Worm (Caenorhabditis elegans) whole organism, mixed stage, embryonic: ENCODE measurements around the gene K05F6.12.

ENCODE experiments used
- M03D4.4 ChIP-seq: sonication (generic microtip); optimal IDR thresholded peaks from 2 replicates; lab custom pipeline; 2017; ENCODE audit warnings: mild to moderate bottlenecking, missing genetic modification characterization, missing compliant biosample characterization
- bed-3 ChIP-seq: fragments of 200-800 bp; sonication (Bioruptor generic); optimal IDR thresholded peaks from 3 replicates; lab custom pipeline; 2018; ENCODE audit warnings: mild to moderate bottlenecking, missing genetic modification characterization, moderate library complexity, missing compliant biosample characterization
- blmp-1 ChIP-seq: fragments of 150-350 bp; optimal IDR thresholded peaks from 2 replicates; lab custom pipeline; 2014; ENCODE audit warnings: missing biosample characterization, missing genetic modification characterization
- ceh-39 ChIP-seq: fragments of 150-350 bp; optimal IDR thresholded peaks from 2 replicates; lab custom pipeline; 2014; ENCODE audit warnings: missing biosample characterization, missing genetic modification characterization
- ceh-43 ChIP-seq: fragments of 200-800 bp; sonication (Bioruptor generic); optimal IDR thresholded peaks from 2 replicates; lab custom pipeline; 2018; ENCODE audit warnings: mild to moderate bottlenecking, missing genetic modification characterization, moderate library complexity, missing compliant biosample characterization
- ceh-83 ChIP-seq: fragments of 200-800 bp; sonication (Bioruptor generic); optimal IDR thresholded peaks from 2 replicates; lab custom pipeline; 2018; ENCODE audit warnings: mild to moderate bottlenecking, missing genetic modification characterization, missing compliant biosample characterization
- ces-1 ChIP-seq: fragments of 150-350 bp; optimal IDR thresholded peaks from 2 replicates; lab custom pipeline; 2014; ENCODE audit warnings: missing biosample characterization, missing genetic modification reagents, missing genetic modification characterization
- cnd-1 ChIP-seq: fragments of 200-800 bp; sonication (Bioruptor generic); optimal IDR thresholded peaks from 2 replicates; lab custom pipeline; 2018; ENCODE audit warnings: mild to moderate bottlenecking, missing genetic modification characterization, missing compliant biosample characterization
- drap-1 ChIP-seq: fragments of 200-800 bp; sonication (Bioruptor generic); optimal IDR thresholded peaks from 3 replicates; lab custom pipeline; 2018; ENCODE audit warnings: mild to moderate bottlenecking, missing genetic modification characterization, missing compliant biosample characterization
- elt-1 ChIP-seq: sonication (generic microtip); optimal IDR thresholded peaks from 2 replicates; lab custom pipeline; 2017; ENCODE audit warnings: missing genetic modification characterization, mild to moderate bottlenecking, missing compliant biosample characterization, antibody characterized with exemption, moderate library complexity, borderline replicate concordance; ENCODE audit not compliant: insufficient read depth
- elt-3 ChIP-seq: fragments of 150-350 bp; optimal IDR thresholded peaks from 2 replicates; lab custom pipeline; 2014; ENCODE audit warnings: missing biosample characterization, missing genetic modification characterization
- flh-1 ChIP-seq: fragments of 200-800 bp; sonication (Bioruptor generic); optimal IDR thresholded peaks from 2 replicates; lab custom pipeline; 2018; ENCODE audit warnings: mild to moderate bottlenecking, missing genetic modification characterization, moderate library complexity, missing compliant biosample characterization
- ham-2 ChIP-seq: fragments of 200-800 bp; sonication (Bioruptor generic); optimal IDR thresholded peaks from 2 replicates; lab custom pipeline; 2018; ENCODE audit warnings: mild to moderate bottlenecking, missing genetic modification characterization, missing compliant biosample characterization
- hlh-1 ChIP-seq: fragments of 150-350 bp; optimal IDR thresholded peaks from 2 replicates; lab custom pipeline; 2014; ENCODE audit warnings: missing biosample characterization, missing genetic modification reagents, missing genetic modification characterization
- lin-13 ChIP-seq: fragments of 150-350 bp; optimal IDR thresholded peaks from 2 replicates; lab custom pipeline; 2014; ENCODE audit warnings: missing biosample characterization, missing genetic modification characterization
- lin-32 ChIP-seq: fragments of 200-800 bp; sonication (Bioruptor generic); optimal IDR thresholded peaks from 2 replicates; lab custom pipeline; 2018; ENCODE audit warnings: mild to moderate bottlenecking, missing genetic modification characterization, missing compliant biosample characterization
- lsy-2 ChIP-seq: fragments of 150-350 bp; optimal IDR thresholded peaks from 2 replicates; lab custom pipeline; 2014; ENCODE audit warnings: missing biosample characterization, missing genetic modification characterization
- mab-5 ChIP-seq: fragments of 150-350 bp; optimal IDR thresholded peaks from 2 replicates; lab custom pipeline; 2014; ENCODE audit warnings: missing biosample characterization, missing genetic modification characterization
- mep-1 ChIP-seq: fragments of 150-350 bp; optimal IDR thresholded peaks from 2 replicates; lab custom pipeline; 2017; ENCODE audit warnings: missing biosample characterization, missing genetic modification reagents, missing genetic modification characterization, inconsistent platforms
- mls-2 ChIP-seq: sonication (generic microtip); optimal IDR thresholded peaks from 2 replicates; lab custom pipeline; 2016; ENCODE audit warnings: mild to moderate bottlenecking, missing genetic modification characterization, moderate library complexity, missing compliant biosample characterization
- nhr-12 ChIP-seq: fragments of 150-350 bp; optimal IDR thresholded peaks from 2 replicates; lab custom pipeline; 2014; ENCODE audit warnings: missing biosample characterization, missing genetic modification characterization
- nhr-2 ChIP-seq: fragments of 150-350 bp; optimal IDR thresholded peaks from 2 replicates; lab custom pipeline; 2014; ENCODE audit warnings: missing biosample characterization, missing genetic modification characterization
- nhr-237 ChIP-seq: fragments of 150-350 bp; optimal IDR thresholded peaks from 2 replicates; lab custom pipeline; 2014; ENCODE audit warnings: missing biosample characterization, missing genetic modification characterization
- nhr-28 ChIP-seq: fragments of 150-350 bp; optimal IDR thresholded peaks from 2 replicates; lab custom pipeline; 2014; ENCODE audit warnings: missing biosample characterization, missing genetic modification characterization
- nhr-76 ChIP-seq: sonication (generic microtip); optimal IDR thresholded peaks from 2 replicates; lab custom pipeline; 2017; ENCODE audit warnings: missing biosample characterization, missing genetic modification characterization
- pha-4 ChIP-seq: fragments of 150-350 bp; optimal IDR thresholded peaks from 2 replicates; lab custom pipeline; 2018; ENCODE audit warnings: missing biosample characterization, missing genetic modification reagents, missing genetic modification characterization
- sem-2 ChIP-seq: fragments of 200-800 bp; sonication (Bioruptor generic); optimal IDR thresholded peaks from 2 replicates; lab custom pipeline; 2018; ENCODE audit warnings: mild to moderate bottlenecking, missing genetic modification characterization, missing compliant biosample characterization
- snpc-4 ChIP-seq: fragments of 150-350 bp; optimal IDR thresholded peaks from 2 replicates; lab custom pipeline; 2014; ENCODE audit warnings: missing biosample characterization, missing genetic modification characterization
- sptf-1 ChIP-seq: sonication (generic microtip); optimal IDR thresholded peaks from 2 replicates; lab custom pipeline; 2017; ENCODE audit warnings: mild to moderate bottlenecking, missing genetic modification characterization, moderate library complexity, missing compliant biosample characterization
- tbx-8 ChIP-seq: fragments of 200-800 bp; sonication (Bioruptor generic); optimal IDR thresholded peaks from 2 replicates; lab custom pipeline; 2018; ENCODE audit warnings: mild to moderate bottlenecking, missing genetic modification characterization, moderate library complexity, missing compliant biosample characterization
- unc-120 ChIP-seq: sonication (generic microtip); optimal IDR thresholded peaks from 2 replicates; lab custom pipeline; 2017; ENCODE audit warnings: missing genetic modification characterization, missing compliant biosample characterization; ENCODE audit not compliant: poor library complexity, severe bottlenecking
- unc-39 ChIP-seq: fragments of 150-350 bp; optimal IDR thresholded peaks from 2 replicates; lab custom pipeline; 2014; ENCODE audit warnings: missing biosample characterization, missing genetic modification characterization
- zip-8 ChIP-seq: fragments of 150-350 bp; optimal IDR thresholded peaks from 2 replicates; lab custom pipeline; 2014; ENCODE audit warnings: missing biosample characterization, missing genetic modification characterization
- ztf-11 ChIP-seq: fragments of 150-350 bp; optimal IDR thresholded peaks from 2 replicates; lab custom pipeline; 2014; ENCODE audit warnings: missing biosample characterization, missing genetic modification characterization

Gene K05F6.12

ce11 chrII:1576772-1577171 is 31.0 kb downstream of the K05F6.12 start:
- TF ChIP-seq mab-5 (tag; lab: Kevin White, UChicago): no peak
- no peak for TF ChIP-seq lin-13 (tag; lab: Kevin White, UChicago)
- TF ChIP-seq M03D4.4 (tag; lab: Kevin White, UChicago): no peak
- no peak for TF ChIP-seq blmp-1 (tag; lab: Kevin White, UChicago)
- TF ChIP-seq nhr-76 (tag; lab: Kevin White, UChicago): no peak
- TF ChIP-seq unc-120: no peak
- TF ChIP-seq nhr-12 (tag; lab: Kevin White, UChicago): no peak
- TF ChIP-seq pha-4 (tag; lab: Kevin White, UChicago): no peak
- no peak for TF ChIP-seq flh-1
- TF ChIP-seq lin-32 (GFP tag; lab: Kevin White, UChicago): no peak
- TF ChIP-seq ceh-39: no peak
- no peak for TF ChIP-seq mls-2 (tag; lab: Kevin White, UChicago)
- TF ChIP-seq sptf-1 (tag; lab: Kevin White, UChicago): no peak
- TF ChIP-seq zip-8 (tag; lab: Kevin White, UChicago): no peak
- TF ChIP-seq cnd-1 (tag; lab: Kevin White, UChicago): no peak

- TF ChIP-seq pha-4 (tag; lab: Kevin White, UChicago): no peak
- TF ChIP-seq unc-39 (tag; lab: Kevin White, UChicago): no peak
- TF ChIP-seq mls-2 (tag; lab: Kevin White, UChicago): no peak
- no peak for TF ChIP-seq drap-1 (GFP tag; lab: Kevin White, UChicago)
- TF ChIP-seq ham-2: no peak
- no peak for TF ChIP-seq tbx-8
- TF ChIP-seq elt-3 (tag; lab: Kevin White, UChicago): no peak
- TF ChIP-seq elt-1 (tag; lab: Kevin White, UChicago): no peak
- no peak for TF ChIP-seq hlh-1 (tag; lab: Kevin White, UChicago)
- no peak for TF ChIP-seq ceh-39
- no peak for TF ChIP-seq ces-1 (GFP tag; lab: Kevin White, UChicago)
- no peak for TF ChIP-seq flh-1
- TF ChIP-seq nhr-2 (tag; lab: Kevin White, UChicago): no peak
- no peak for TF ChIP-seq ceh-83
- no peak for TF ChIP-seq lin-13 (tag; lab: Kevin White, UChicago)
- no peak for TF ChIP-seq cnd-1 (tag; lab: Kevin White, UChicago)
- no peak for TF ChIP-seq nhr-237
- TF ChIP-seq mep-1 (tag; lab: Kevin White, UChicago): no peak
Measured at ce11 chrII:1579886-1580285, 34.2 kb downstream of the K05F6.12 start, which contains the start of gene math-38. Gene math-38 (minus strand): TSS chrII:1579986.

- TF ChIP-seq mab-5 (tag; lab: Kevin White, UChicago) (no peak), snpc-4 (tag; lab: Kevin White, UChicago) (no peak), nhr-12 (tag; lab: Kevin White, UChicago) (no peak), cnd-1 (tag; lab: Kevin White, UChicago) (no peak), lsy-2 (tag; lab: Kevin White, UChicago) (no peak), lin-13 (tag; lab: Kevin White, UChicago) (no peak), bed-3 (no peak), nhr-2 (tag; lab: Kevin White, UChicago) (no peak), hlh-1 (tag; lab: Kevin White, UChicago) (no peak), nhr-28 (tag; lab: Kevin White, UChicago) (no peak), elt-3 (tag; lab: Kevin White, UChicago) (no peak), sptf-1 (tag; lab: Kevin White, UChicago) (no peak), pha-4 (tag; lab: Kevin White, UChicago) (no peak), flh-1 (no peak)
Measured at ce11 chrII:1584140-1584539, 38.4 kb downstream of the K05F6.12 start, which contains the start of gene clec-21. Gene clec-21 (minus strand): TSS chrII:1584240.

- no peak for TF ChIP-seq flh-1
- TF ChIP-seq cnd-1 (tag; lab: Kevin White, UChicago): no peak
- TF ChIP-seq hlh-1 (tag; lab: Kevin White, UChicago): no peak
- no peak for TF ChIP-seq zip-8 (tag; lab: Kevin White, UChicago)
- TF ChIP-seq sem-2 (GFP tag; lab: Kevin White, UChicago): no peak
- TF ChIP-seq ceh-43 (GFP tag; lab: Kevin White, UChicago): no peak
- no peak for TF ChIP-seq ceh-39
- no peak for TF ChIP-seq unc-120
- TF ChIP-seq bed-3: no peak
- no peak for TF ChIP-seq drap-1 (GFP tag; lab: Kevin White, UChicago)
- TF ChIP-seq ztf-11: no peak
- no peak for TF ChIP-seq mep-1 (tag; lab: Kevin White, UChicago)
- TF ChIP-seq nhr-12 (tag; lab: Kevin White, UChicago): no peak
- TF ChIP-seq nhr-2 (tag; lab: Kevin White, UChicago): no peak
- no peak for TF ChIP-seq elt-1 (tag; lab: Kevin White, UChicago)
- no peak for TF ChIP-seq nhr-28 (tag; lab: Kevin White, UChicago)
Measured at ce11 chrII:1586305-1586704, 40.6 kb downstream of the K05F6.12 start, which contains the start of gene T07H3.8. Gene T07H3.8 (plus strand): TSS chrII:1586605.
